Fruit fly (Drosophila melanogaster): ENCODE data around the gene Idgf1.

The Idgf1 gene

dm6 chr2L:16448451-16449206 is 3.6 kb downstream of the Idgf1 start, which contains the start of gene CG5888 (continued):
- TF ChIP-seq lilli (GFP tag; optimal IDR thresholded peaks at IDR 0.05): no peak
- no peak for TF ChIP-seq CG9609 (GFP tag; optimal IDR thresholded peaks at IDR 0.05)
- TF ChIP-seq CG30431 (GFP tag; optimal IDR thresholded peaks at IDR 0.05): peak; percentile 33
- TF ChIP-seq H15 (GFP tag; IDR thresholded peaks at IDR 0.05): no peak; the same call in 2 of the 3 replicates
- TF ChIP-seq CG34224 (GFP tag; IDR thresholded peaks at IDR 0.05; ENCODE audit: partially characterized antibody): no peak
- peak; percentile 79 for TF ChIP-seq Rfx (GFP tag; IDR thresholded peaks at IDR 0.05)
- peak; percentile 63 for TF ChIP-seq CG30403 (GFP tag; optimal IDR thresholded peaks at IDR 0.05)
- TF ChIP-seq CG3995 (GFP tag; optimal IDR thresholded peaks at IDR 0.05): no peak
- TF ChIP-seq Lhr (GFP tag; optimal IDR thresholded peaks at IDR 0.05): no peak
- TF ChIP-seq CG13123 (GFP tag; optimal IDR thresholded peaks at IDR 0.05): no peak
- TF ChIP-seq Bteb2 (GFP tag; optimal IDR thresholded peaks at IDR 0.05): no peak
- no peak for TF ChIP-seq CkIIα-i1 (GFP tag; IDR thresholded peaks at IDR 0.05)
- TF ChIP-seq al (GFP tag; IDR thresholded peaks at IDR 0.05): peak; percentile 42; the same call in 1 of the 2 replicates
- TF ChIP-seq B-H1 (GFP tag; IDR thresholded peaks at IDR 0.05): peak; percentile 27; the same call in 2 of the 3 replicates
- TF ChIP-seq Chrac-16 (GFP tag; optimal IDR thresholded peaks at IDR 0.05): peak; percentile 51
- TF ChIP-seq Bdp1 (GFP tag; optimal IDR thresholded peaks at IDR 0.05): no peak
- TF ChIP-seq HLH4C (GFP tag; IDR thresholded peaks at IDR 0.05; ENCODE audit: partially characterized antibody): no peak
- no peak for TF ChIP-seq CG5180 (GFP tag; optimal IDR thresholded peaks at IDR 0.05)
- peak in 1 of 3 experiments; percentile 80 for TF ChIP-seq lola (GFP tag; optimal IDR thresholded peaks at IDR 0.05)
- TF ChIP-seq ewg (GFP tag; optimal IDR thresholded peaks at IDR 0.05): peak; percentile 47
- TF ChIP-seq CG10366 (GFP tag; IDR thresholded peaks at IDR 0.05): peak; percentile 47
- no peak for TF ChIP-seq schlank (tag; optimal IDR thresholded peaks at IDR 0.05)
- no peak for TF ChIP-seq CG9932 (GFP tag; IDR thresholded peaks at IDR 0.05)
- no peak for TF ChIP-seq Eip74EF (GFP tag; optimal IDR thresholded peaks at IDR 0.05)
- TF ChIP-seq CG14050 (GFP tag; IDR thresholded peaks at IDR 0.05): peak; percentile 46
- TF ChIP-seq eyg (GFP tag; optimal IDR thresholded peaks at IDR 0.05): no peak
- peak; percentile 6 for TF ChIP-seq psq (GFP tag; optimal IDR thresholded peaks at IDR 0.05)
- no peak for TF ChIP-seq abd-A (tag; optimal IDR thresholded peaks at IDR 0.05)
- no peak for TF ChIP-seq HmgD (GFP tag; optimal IDR thresholded peaks at IDR 0.05)
- no peak for TF ChIP-seq Dip3 (GFP tag; optimal IDR thresholded peaks at IDR 0.05)
- no peak for TF ChIP-seq CG12769 (tag; optimal IDR thresholded peaks at IDR 0.05)
- no peak for TF ChIP-seq sd (tag; optimal IDR thresholded peaks at IDR 0.05)
- TF ChIP-seq chn (GFP tag; optimal IDR thresholded peaks at IDR 0.05): no peak
- peak; percentile 51 for TF ChIP-seq salm (tag; optimal IDR thresholded peaks at IDR 0.05)
- peak; percentile 87 for TF ChIP-seq row (GFP tag; IDR thresholded peaks at IDR 0.05)
- no peak for TF ChIP-seq CG17912 (GFP tag; optimal IDR thresholded peaks at IDR 0.05)
- TF ChIP-seq gsb (GFP tag; IDR thresholded peaks at IDR 0.05): peak; percentile 51; the same call in 1 of the 2 replicates
- TF ChIP-seq crc (GFP tag; optimal IDR thresholded peaks at IDR 0.05): no peak
- TF ChIP-seq pros (GFP tag; optimal IDR thresholded peaks at IDR 0.05): no peak
- no peak for TF ChIP-seq CG10462 (GFP tag; optimal IDR thresholded peaks at IDR 0.05)
- peak; percentile 77 for TF ChIP-seq CG10979 (tag; optimal IDR thresholded peaks at IDR 0.05)
- TF ChIP-seq CG18619 (GFP tag; optimal IDR thresholded peaks at IDR 0.05): peak; percentile 61
- TF ChIP-seq h (optimal IDR thresholded peaks at IDR 0.05): no peak
- TF ChIP-seq shn (GFP tag; optimal IDR thresholded peaks at IDR 0.05): no peak
- no peak for TF ChIP-seq ERR (GFP tag; optimal IDR thresholded peaks at IDR 0.05)
- no peak for TF ChIP-seq CG18764 (GFP tag; optimal IDR thresholded peaks at IDR 0.05)
- no peak for TF ChIP-seq Sry-β (GFP tag; optimal IDR thresholded peaks at IDR 0.05)
- TF ChIP-seq hb (GFP tag; IDR thresholded peaks at IDR 0.05; ENCODE audit: partially characterized antibody): no peak
- peak; percentile 83 for TF ChIP-seq seq (GFP tag; IDR thresholded peaks at IDR 0.05)
- peak; percentile 81 for TF ChIP-seq tgo (GFP tag; IDR thresholded peaks at IDR 0.05)
